Worm (Caenorhabditis elegans) whole organism, late embryonic: ENCODE results near the gene mccc-2.

Source experiments
- ceh-34 ChIP-seq: sonication (generic microtip); optimal IDR thresholded peaks from 2 replicates; lab custom pipeline; 2016; ENCODE audit warnings: mild to moderate bottlenecking, missing genetic modification characterization, missing compliant biosample characterization
- elt-4 ChIP-seq: sonication (generic microtip); optimal IDR thresholded peaks from 2 replicates; lab custom pipeline; 2016; ENCODE audit warnings: missing genetic modification characterization, missing compliant biosample characterization
- eyg-1 ChIP-seq: sonication (generic microtip); optimal IDR thresholded peaks from 2 replicates; lab custom pipeline; 2016; ENCODE audit warnings: missing genotype, missing genetic modification characterization, missing compliant biosample characterization
- nfya-1 ChIP-seq: sonication (generic microtip); optimal IDR thresholded peaks from 2 replicates; lab custom pipeline; 2017; ENCODE audit warnings: missing genetic modification characterization, mild to moderate bottlenecking, missing compliant biosample characterization, antibody characterized with exemption, moderate library complexity
- sox-4 ChIP-seq: sonication (generic microtip); optimal IDR thresholded peaks from 2 replicates; lab custom pipeline; 2017; ENCODE audit warnings: mild to moderate bottlenecking, missing genetic modification characterization, inconsistent platforms, missing compliant biosample characterization

DNA sequence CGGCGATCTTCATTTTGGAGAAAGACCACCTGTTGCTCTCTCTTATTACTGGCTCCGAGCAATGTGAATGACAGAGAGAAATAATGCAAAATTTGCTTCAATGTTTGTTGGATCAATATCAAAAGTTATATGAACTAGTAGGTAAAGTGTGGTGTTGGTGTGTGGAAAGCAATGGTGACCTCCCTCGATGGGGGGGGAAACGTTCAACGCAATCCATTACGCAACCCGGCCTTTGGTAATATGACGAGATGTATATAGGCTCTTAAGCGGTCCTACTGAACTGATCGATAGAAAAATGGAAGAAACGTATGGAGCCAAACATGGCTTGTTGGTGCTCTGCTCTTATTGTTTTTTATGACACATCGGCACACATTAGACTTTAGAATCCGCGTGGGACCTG is 20.6 kb upstream of the mccc-2 start:
- TF ChIP-seq ceh-34 (tag; lab: Kevin White, UChicago) (no peak), elt-4 (tag; lab: Kevin White, UChicago) (no peak), eyg-1 (tag; lab: Kevin White, UChicago) (no peak), nfya-1 (no peak), sox-4 (tag; lab: Kevin White, UChicago) (no peak)
